Worm (Caenorhabditis elegans) whole organism, early embryonic: ENCODE results near the gene F10D7.3.

Experiments
- B0310.2 ChIP-seq: sonication (generic microtip); optimal IDR thresholded peaks from 2 replicates; lab custom pipeline; 2016; ENCODE audit warnings: mild to moderate bottlenecking, missing genetic modification characterization, missing compliant biosample characterization
- F13C5.2 ChIP-seq: sonication (generic microtip); optimal IDR thresholded peaks from 2 replicates; lab custom pipeline; 2017; ENCODE audit warnings: mild to moderate bottlenecking, missing genetic modification characterization, inconsistent platforms, missing compliant biosample characterization
- aly-1 ChIP-seq: sonication (generic microtip); optimal IDR thresholded peaks from 2 replicates; lab custom pipeline; 2016; ENCODE audit warnings: missing genetic modification characterization, missing compliant biosample characterization
- ama-1 ChIP-seq: fragments of 150-350 bp; optimal IDR thresholded peaks from 2 replicates; lab custom pipeline; 2014
- ceh-13 ChIP-seq: fragments of 200-800 bp; sonication (Bioruptor generic); optimal IDR thresholded peaks from 2 replicates; lab custom pipeline; 2018; ENCODE audit warnings: mild to moderate bottlenecking, missing genetic modification characterization, missing compliant biosample characterization
- ceh-36 ChIP-seq: sonication (generic microtip); optimal IDR thresholded peaks from 2 replicates; lab custom pipeline; 2016; ENCODE audit warnings: missing genetic modification characterization, inconsistent platforms, missing compliant biosample characterization
- ets-7 ChIP-seq: sonication (generic microtip); optimal IDR thresholded peaks from 2 replicates; lab custom pipeline; 2016; ENCODE audit warnings: missing genotype, missing genetic modification characterization, missing compliant biosample characterization
- flt-1 ChIP-seq: fragments of 200-800 bp; sonication (Bioruptor generic); IDR thresholded peaks from 2 replicates; pipeline ENCODE4 v1.3.6; 2022; ENCODE audit warnings: missing genetic modification characterization, missing compliant biosample characterization
- hmbx-1 ChIP-seq: sonication (generic microtip); optimal IDR thresholded peaks from 2 replicates; lab custom pipeline; 2016; ENCODE audit warnings: mild to moderate bottlenecking, missing genetic modification characterization, missing compliant biosample characterization
- hmg-4 ChIP-seq: fragments of 200-800 bp; sonication (Bioruptor generic); optimal IDR thresholded peaks from 2 replicates; lab custom pipeline; 2018; ENCODE audit warnings: mild to moderate bottlenecking, missing genetic modification characterization, missing compliant biosample characterization
- hnd-1 ChIP-seq: sonication (generic microtip); optimal IDR thresholded peaks from 2 replicates; lab custom pipeline; 2016; ENCODE audit warnings: missing genetic modification characterization, missing compliant biosample characterization
- pes-1 ChIP-seq: fragments of 200-800 bp; sonication (Bioruptor generic); IDR thresholded peaks from 2 replicates; pipeline ENCODE4 v1.3.6; 2022; ENCODE audit warnings: missing genetic modification reagents, missing genetic modification characterization, missing compliant biosample characterization
- scrt-1 ChIP-seq: fragments of 200-800 bp; sonication (Bioruptor generic); IDR thresholded peaks from 2 replicates; pipeline ENCODE4 v1.3.6; 2022; ENCODE audit warnings: missing genetic modification characterization, missing compliant biosample characterization
- sea-1 ChIP-seq: fragments of 200-800 bp; sonication (Bioruptor generic); conservative IDR thresholded peaks from 2 replicates; pipeline ENCODE4 v1.3.6; 2022; ENCODE audit warnings: missing genetic modification characterization, missing compliant biosample characterization
- tbx-11 ChIP-seq: fragments of 200-800 bp; sonication (Bioruptor generic); IDR thresholded peaks from 2 replicates; pipeline ENCODE4 v1.3.6; 2022; ENCODE audit warnings: missing genetic modification characterization, missing compliant biosample characterization
- tbx-37 ChIP-seq: fragments of 200-800 bp; sonication (Bioruptor generic); conservative IDR thresholded peaks from 2 replicates; pipeline ENCODE4 v1.3.6; 2022; ENCODE audit warnings: missing genetic modification reagents, missing genetic modification characterization, missing compliant biosample characterization
- tra-4 ChIP-seq: sonication (generic microtip); optimal IDR thresholded peaks from 2 replicates; lab custom pipeline; 2017; ENCODE audit warnings: missing genetic modification characterization, missing compliant biosample characterization

Gene F10D7.3

ce11 chrX:17374534-17374933 lies at the start of gene F10D7.3:
F10D7.3 (minus strand) TSS chrX:17374634.
- TF ChIP-seq scrt-1 (GFP tag; lab: Robert Waterston, UW) (no peak), hnd-1 (tag; lab: Kevin White, UChicago) (no peak), tbx-11 (GFP tag; lab: Robert Waterston, UW) (no peak), tbx-37 (GFP tag; lab: Robert Waterston, UW) (no peak), F13C5.2 (tag; lab: Kevin White, UChicago) (no peak), aly-1 (tag; lab: Kevin White, UChicago) (no peak), hmbx-1 (no peak), B0310.2 (tag; lab: Kevin White, UChicago) (no peak)

- no peak for TF ChIP-seq tra-4
- TF ChIP-seq ama-1 = no peak
- no peak for TF ChIP-seq aly-1 (tag; lab: Kevin White, UChicago)
- TF ChIP-seq flt-1 = no peak
- TF ChIP-seq ceh-36 = no peak
- no peak for TF ChIP-seq ets-7 (tag; lab: Kevin White, UChicago)
- TF ChIP-seq ceh-13 = no peak
- no peak for TF ChIP-seq hnd-1 (tag; lab: Kevin White, UChicago)
- no peak for TF ChIP-seq B0310.2 (tag; lab: Kevin White, UChicago)
- TF ChIP-seq pes-1 (GFP tag; lab: Robert Waterston, UW) = no peak
- TF ChIP-seq hmbx-1 = no peak
- TF ChIP-seq F13C5.2 (tag; lab: Kevin White, UChicago) = no peak
- no peak for TF ChIP-seq scrt-1 (GFP tag; lab: Robert Waterston, UW)
- TF ChIP-seq tbx-37 (GFP tag; lab: Robert Waterston, UW) = no peak
- TF ChIP-seq tbx-11 (GFP tag; lab: Robert Waterston, UW) = no peak
- no peak for TF ChIP-seq hmg-4 (GFP tag; lab: Kevin White, UChicago)
- no peak for TF ChIP-seq sea-1 (GFP tag; lab: Robert Waterston, UW)
These were observed 49.6 kb upstream of the F10D7.3 start for ce11 chrX:17423894-17424594.

ce11 chrX:17422593-17422992 lies 48.2 kb upstream of the F10D7.3 start:
- TF ChIP-seq hmg-4 (GFP tag; lab: Kevin White, UChicago) (no peak), hnd-1 (tag; lab: Kevin White, UChicago) (no peak), scrt-1 (GFP tag; lab: Robert Waterston, UW) (no peak)

- TF ChIP-seq tra-4 (no peak), ceh-36 (no peak), flt-1 (no peak), hnd-1 (tag; lab: Kevin White, UChicago) (no peak), B0310.2 (tag; lab: Kevin White, UChicago) (no peak), tbx-37 (GFP tag; lab: Robert Waterston, UW) (no peak), F13C5.2 (tag; lab: Kevin White, UChicago) (no peak), aly-1 (tag; lab: Kevin White, UChicago) (no peak), ceh-13 (no peak), hmg-4 (GFP tag; lab: Kevin White, UChicago) (no peak), scrt-1 (GFP tag; lab: Robert Waterston, UW) (no peak), hmbx-1 (no peak), ama-1 (no peak), sea-1 (GFP tag; lab: Robert Waterston, UW) (no peak)
These were observed 47.2 kb upstream of the F10D7.3 start, which contains the start of gene osm-11 for ce11 chrX:17421532-17422078. osm-11 (minus strand) TSS chrX:17421582.

ce11 chrX:17420585-17421459 lies 46.4 kb upstream of the F10D7.3 start:
- no peak for TF ChIP-seq hmg-4 (GFP tag; lab: Kevin White, UChicago)
- TF ChIP-seq tbx-11 (GFP tag; lab: Robert Waterston, UW) = no peak
- TF ChIP-seq sea-1 (GFP tag; lab: Robert Waterston, UW) = no peak
- TF ChIP-seq ama-1 = no peak

- no peak for TF ChIP-seq tbx-11 (GFP tag; lab: Robert Waterston, UW)
- no peak for TF ChIP-seq aly-1 (tag; lab: Kevin White, UChicago)
- no peak for TF ChIP-seq sea-1 (GFP tag; lab: Robert Waterston, UW)
- no peak for TF ChIP-seq F13C5.2 (tag; lab: Kevin White, UChicago)
- TF ChIP-seq pes-1 (GFP tag; lab: Robert Waterston, UW) = no peak
- no peak for TF ChIP-seq ets-7 (tag; lab: Kevin White, UChicago)
- TF ChIP-seq ceh-36 = no peak
- no peak for TF ChIP-seq hnd-1 (tag; lab: Kevin White, UChicago)
- TF ChIP-seq B0310.2 (tag; lab: Kevin White, UChicago) = no peak
These were observed 45.6 kb upstream of the F10D7.3 start for ce11 chrX:17419813-17420584.
